Worm (Caenorhabditis elegans) whole organism, L2 larva: Measurements from ENCODE around the gene hst-3.2.

Experiments
- F13H6.1 ChIP-seq: sonication (generic microtip); optimal IDR thresholded peaks from 2 replicates; lab custom pipeline; 2016; ENCODE audit warnings: missing genetic modification characterization, missing compliant biosample characterization
- R02D3.7 ChIP-seq: fragments of 150-350 bp; optimal IDR thresholded peaks from 2 replicates; lab custom pipeline; 2014; ENCODE audit warnings: missing biosample characterization, missing genetic modification characterization
- Y55F3AM.14 ChIP-seq: fragments of 200-800 bp; sonication (Bioruptor generic); optimal IDR thresholded peaks from 2 replicates; lab custom pipeline; 2018; ENCODE audit warnings: mild to moderate bottlenecking, missing genetic modification characterization, missing compliant biosample characterization
- ZK546.5 ChIP-seq: sonication (generic microtip); optimal IDR thresholded peaks from 2 replicates; lab custom pipeline; 2017; ENCODE audit warnings: missing biosample characterization, missing genetic modification characterization
- blmp-1 ChIP-seq: sonication (generic microtip); optimal IDR thresholded peaks from 2 replicates; lab custom pipeline; 2017; ENCODE audit warnings: missing genetic modification characterization, mild to moderate bottlenecking, missing compliant biosample characterization, antibody characterized with exemption, moderate library complexity; ENCODE audit not compliant: insufficient read depth
- ceh-16 ChIP-seq: fragments of 150-350 bp; optimal IDR thresholded peaks from 2 replicates; lab custom pipeline; 2014; ENCODE audit warnings: missing biosample characterization, missing genetic modification characterization
- ceh-82 ChIP-seq: fragments of 150-350 bp; optimal IDR thresholded peaks from 2 replicates; lab custom pipeline; 2014; ENCODE audit warnings: missing biosample characterization, missing genetic modification characterization
- crh-2 ChIP-seq: sonication (generic microtip); optimal IDR thresholded peaks from 2 replicates; lab custom pipeline; 2017; ENCODE audit warnings: missing biosample characterization, missing genetic modification characterization
- egl-27 ChIP-seq: sonication (generic microtip); optimal IDR thresholded peaks from 3 replicates; lab custom pipeline; 2017; ENCODE audit warnings: missing biosample characterization, missing genetic modification reagents, missing genetic modification characterization
- elt-1 ChIP-seq: fragments of 150-350 bp; optimal IDR thresholded peaks from 2 replicates; lab custom pipeline; 2014; ENCODE audit warnings: missing biosample characterization, missing genetic modification characterization
- elt-3 ChIP-seq: sonication (generic microtip); optimal IDR thresholded peaks from 2 replicates; lab custom pipeline; 2017; ENCODE audit warnings: missing biosample characterization, missing genetic modification characterization
- fos-1 ChIP-seq: fragments of 150-350 bp; optimal IDR thresholded peaks from 2 replicates; lab custom pipeline; 2014; ENCODE audit warnings: missing biosample characterization, missing genetic modification characterization
- lin-11 ChIP-seq: fragments of 150-350 bp; sonication (generic microtip); optimal IDR thresholded peaks from 2 replicates; lab custom pipeline; 2014; ENCODE audit warnings: missing biosample characterization, missing genetic modification characterization, inconsistent platforms, mixed read lengths
- lin-39 ChIP-seq: fragments of 150-350 bp; optimal IDR thresholded peaks from 2 replicates; lab custom pipeline; 2014; ENCODE audit warnings: missing biosample characterization, missing genetic modification reagents, missing genetic modification characterization
- mab-5 ChIP-seq: fragments of 150-350 bp; optimal IDR thresholded peaks from 2 replicates; lab custom pipeline; 2014; ENCODE audit warnings: missing biosample characterization, missing genetic modification characterization
- mbf-1 ChIP-seq: sonication (generic microtip); optimal IDR thresholded peaks from 2 replicates; lab custom pipeline; 2017; ENCODE audit warnings: missing biosample characterization, missing genetic modification characterization
- mdl-1 ChIP-seq, 2 experiments: fragments of 150-350 bp in 1 of 2; sonication (generic microtip) in 1 of 2; optimal IDR thresholded peaks; 2 replicates each; lab custom pipeline; 2017; ENCODE audit warnings: missing biosample characterization in 2 of 2, missing genetic modification characterization in 2 of 2
- nhr-12 ChIP-seq: fragments of 150-350 bp; optimal IDR thresholded peaks from 2 replicates; lab custom pipeline; 2014; ENCODE audit warnings: missing biosample characterization, missing genetic modification characterization
- nhr-129 ChIP-seq: fragments of 150-350 bp; optimal IDR thresholded peaks from 2 replicates; lab custom pipeline; 2014; ENCODE audit warnings: missing biosample characterization, missing genetic modification characterization
- nhr-21 ChIP-seq: fragments of 150-350 bp; optimal IDR thresholded peaks from 2 replicates; lab custom pipeline; 2014; ENCODE audit warnings: missing biosample characterization, missing genetic modification characterization
- nhr-237 ChIP-seq: fragments of 150-350 bp; optimal IDR thresholded peaks from 2 replicates; lab custom pipeline; 2014; ENCODE audit warnings: missing biosample characterization, missing genetic modification characterization
- nhr-25 ChIP-seq: fragments of 150-350 bp; sonication (generic microtip); optimal IDR thresholded peaks from 3 replicates; lab custom pipeline; 2014; ENCODE audit warnings: missing biosample characterization, missing genetic modification characterization
- nhr-77 ChIP-seq: fragments of 150-350 bp; optimal IDR thresholded peaks from 2 replicates; lab custom pipeline; 2014; ENCODE audit warnings: missing biosample characterization, missing genetic modification characterization
- peb-1 ChIP-seq: fragments of 150-350 bp; optimal IDR thresholded peaks from 2 replicates; lab custom pipeline; 2014; ENCODE audit warnings: missing biosample characterization, missing genetic modification characterization
- sma-3 ChIP-seq: sonication (generic microtip); optimal IDR thresholded peaks from 2 replicates; lab custom pipeline; 2016; ENCODE audit warnings: missing genetic modification reagents, missing genetic modification characterization, missing compliant biosample characterization
- sma-9 ChIP-seq, 2 experiments: fragments of 150-350 bp in 1 of 2; sonication (generic microtip) in 1 of 2; optimal IDR thresholded peaks; 2 replicates each; lab custom pipeline; 2014 to 2016; ENCODE audit warnings: missing genetic modification characterization in 2 of 2, mild to moderate bottlenecking in 1 of 2, missing biosample characterization in 1 of 2, missing compliant biosample characterization in 1 of 2, missing genetic modification reagents in 1 of 2, moderate library complexity in 1 of 2
- snpc-4 ChIP-seq: fragments of 150-350 bp; optimal IDR thresholded peaks from 2 replicates; lab custom pipeline; 2014; ENCODE audit warnings: missing biosample characterization, missing genetic modification characterization
- unc-39 ChIP-seq: fragments of 150-350 bp; optimal IDR thresholded peaks from 2 replicates; lab custom pipeline; 2014; ENCODE audit warnings: missing biosample characterization, missing genetic modification characterization
- unc-55 ChIP-seq: fragments of 150-350 bp; sonication (generic microtip); optimal IDR thresholded peaks from 3 replicates; lab custom pipeline; 2014; ENCODE audit warnings: missing biosample characterization, missing genetic modification reagents, missing genetic modification characterization
- unc-62 ChIP-seq: fragments of 150-350 bp; optimal IDR thresholded peaks from 2 replicates; lab custom pipeline; 2014; ENCODE audit warnings: missing biosample characterization, missing genetic modification reagents, missing genetic modification characterization
- ztf-11 ChIP-seq: sonication (generic microtip); optimal IDR thresholded peaks from 2 replicates; lab custom pipeline; 2017; ENCODE audit warnings: missing biosample characterization, missing genetic modification characterization

The hst-3.2 gene

DNA sequence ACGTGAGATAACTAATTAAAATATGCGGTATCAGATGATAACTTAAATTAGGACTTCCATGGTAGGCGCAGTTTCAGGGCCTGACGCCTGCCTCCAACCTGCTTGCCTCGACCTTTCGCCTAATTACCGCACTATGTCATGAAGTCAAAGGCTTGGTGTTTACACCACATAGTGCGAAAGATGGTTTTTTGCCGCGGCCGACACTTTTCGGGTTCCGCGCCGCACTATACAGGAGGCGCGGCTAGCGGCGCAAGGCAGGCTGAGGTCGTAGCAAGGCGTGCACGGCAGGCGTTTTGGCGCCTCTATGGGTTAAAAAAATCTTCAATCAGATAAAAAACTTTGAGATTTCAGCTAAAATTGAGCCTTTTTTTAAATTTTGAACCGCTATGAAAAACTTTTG, 36.9 kb upstream of the hst-3.2 start:
- TF ChIP-seq nhr-129 (tag; lab: Kevin White, UChicago) (no peak), Y55F3AM.14 (GFP tag; lab: Kevin White, UChicago) (no peak), snpc-4 (tag; lab: Kevin White, UChicago) (peak; percentile 67)

DNA sequence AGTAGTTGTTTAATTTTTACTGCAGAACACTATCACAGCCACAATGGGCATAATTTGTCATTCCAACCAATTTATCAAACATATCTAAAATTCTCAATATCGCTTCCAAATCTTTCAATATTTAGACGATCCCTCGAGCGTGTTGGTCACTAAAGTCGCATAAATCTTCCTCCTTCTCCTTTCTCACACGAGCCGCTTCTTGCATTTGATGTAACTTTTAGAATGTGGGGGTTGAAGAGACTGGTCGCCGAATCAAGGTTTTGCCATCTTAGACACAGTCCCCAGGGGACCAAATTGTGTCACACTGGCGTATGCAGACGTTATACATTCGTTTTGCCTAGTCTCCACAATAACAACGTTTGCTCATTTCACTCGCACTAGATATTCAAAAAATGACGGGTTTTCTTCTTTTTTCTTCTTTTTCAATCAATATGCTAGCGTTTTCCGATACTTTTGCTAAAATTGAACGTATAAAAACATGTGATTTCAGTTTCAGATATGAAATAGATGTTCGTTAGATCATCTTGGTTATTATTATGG, 33.7 kb upstream of the hst-3.2 start, which contains the start of gene gbb-1:
TSS of gene gbb-1 (plus strand) at position 490 of the 540 bp plus-strand sequence.
- TF ChIP-seq lin-11 (tag; lab: Kevin White, UChicago) (no peak), mab-5 (tag; lab: Kevin White, UChicago) (peak; percentile 57)

DNA sequence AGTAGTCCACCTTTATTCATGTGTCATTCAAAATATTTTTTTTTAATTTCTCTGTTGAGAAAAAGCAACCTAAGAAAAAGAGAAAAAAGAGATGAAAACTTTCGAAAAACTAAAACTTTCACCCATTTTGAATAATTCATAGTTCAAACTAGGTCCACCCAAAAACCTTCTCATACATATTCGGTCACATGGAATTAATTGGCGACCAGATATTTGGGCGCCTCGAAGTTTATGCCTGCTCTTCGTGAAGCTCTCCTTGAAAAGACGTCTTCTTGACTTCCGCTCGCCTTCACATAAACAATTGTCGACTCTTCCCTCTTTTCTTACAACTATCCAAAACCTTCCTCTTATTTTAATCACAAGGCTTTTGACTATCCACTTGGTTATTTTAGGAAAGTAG, 31.8 kb upstream of the hst-3.2 start:
- TF ChIP-seq mbf-1 (tag; lab: Kevin White, UChicago) (no peak), sma-9 (GFP tag; optimal IDR thresholded peaks at IDR 0.05; lab: Kevin White, UChicago) (no peak), sma-9 (tag; optimal IDR thresholded peaks at IDR 0.05; lab: Kevin White, UChicago) (no peak), F13H6.1 (tag; lab: Kevin White, UChicago) (no peak), R02D3.7 (no peak), mdl-1 (tag; optimal IDR thresholded peaks at IDR 0.05; lab: Kevin White, UChicago) (no peak), egl-27 (tag; lab: Kevin White, UChicago) (no peak), unc-62 (no peak), nhr-12 (tag; lab: Kevin White, UChicago) (no peak), lin-11 (tag; lab: Kevin White, UChicago) (no peak), unc-55 (GFP tag; lab: Kevin White, UChicago) (no peak), elt-3 (tag; lab: Kevin White, UChicago) (no peak), nhr-129 (tag; lab: Kevin White, UChicago) (no peak), lin-39 (no peak), ceh-16 (tag; lab: Kevin White, UChicago) (no peak), ceh-82 (no peak), nhr-77 (tag; lab: Kevin White, UChicago) (no peak), ztf-11 (tag; lab: Kevin White, UChicago) (no peak), elt-1 (tag; lab: Kevin White, UChicago) (no peak)

DNA sequence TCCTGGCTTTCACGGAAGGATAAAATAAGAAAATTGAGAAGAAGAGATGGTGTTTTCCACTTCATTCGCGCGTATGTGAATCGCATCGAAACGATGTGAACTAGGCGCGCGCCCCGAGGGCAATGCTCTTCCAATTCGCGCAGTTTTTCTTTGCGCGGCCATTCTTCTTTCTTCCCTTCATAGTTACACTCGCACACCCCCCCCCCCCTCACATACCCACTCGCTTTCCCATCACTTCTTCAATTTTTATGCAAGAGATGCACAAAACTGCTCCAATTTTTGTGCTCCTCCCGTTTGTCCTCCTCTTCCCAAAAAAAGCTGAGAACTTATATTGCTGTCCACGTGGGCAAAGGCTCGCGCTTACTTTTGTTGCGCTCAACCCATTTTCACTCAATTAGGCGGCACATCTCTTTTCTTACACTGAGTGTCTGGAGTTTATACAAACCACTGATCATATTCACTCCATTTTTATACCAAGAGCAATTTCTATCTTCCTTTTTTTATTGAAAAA, 29.8 kb upstream of the hst-3.2 start:
- no peak for TF ChIP-seq nhr-25 (tag; lab: Kevin White, UChicago)
- TF ChIP-seq nhr-21 (tag; lab: Kevin White, UChicago), result no peak
- TF ChIP-seq crh-2 (tag; lab: Kevin White, UChicago), result no peak
- TF ChIP-seq blmp-1 (tag; lab: Kevin White, UChicago), result no peak
- no peak for TF ChIP-seq sma-3 (GFP tag; lab: Kevin White, UChicago)
- no peak for TF ChIP-seq nhr-237 (tag; lab: Kevin White, UChicago)
- TF ChIP-seq elt-1 (tag; lab: Kevin White, UChicago), result no peak
- no peak for TF ChIP-seq mbf-1 (tag; lab: Kevin White, UChicago)
- TF ChIP-seq snpc-4 (tag; lab: Kevin White, UChicago), result no peak
- TF ChIP-seq peb-1 (tag; lab: Kevin White, UChicago), result no peak
- TF ChIP-seq, all 48 proteins: peak for 0

DNA sequence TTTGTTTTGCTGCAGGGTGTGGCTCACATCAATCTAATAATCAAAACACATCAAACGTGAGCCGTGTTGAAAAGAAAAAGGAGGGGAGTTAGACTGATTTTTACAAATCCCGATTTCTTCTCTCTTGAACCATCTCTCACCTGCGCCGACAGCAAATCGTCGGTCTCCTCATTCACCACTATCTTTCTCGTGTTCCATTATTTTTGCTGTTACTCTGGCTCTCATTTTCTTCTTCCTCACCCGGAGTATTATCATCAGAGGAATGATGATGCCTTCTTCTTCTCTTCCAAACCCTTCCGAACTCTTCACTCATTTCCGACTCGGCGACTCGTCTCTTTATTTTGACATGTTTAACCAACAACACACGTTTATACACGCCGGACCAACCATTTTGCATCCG, 26.4 kb upstream of the hst-3.2 start:
- no peak for TF ChIP-seq lin-39
- peak; percentile 32 for TF ChIP-seq sma-9 (GFP tag; optimal IDR thresholded peaks at IDR 0.05; lab: Kevin White, UChicago)
- no peak for TF ChIP-seq sma-9 (tag; optimal IDR thresholded peaks at IDR 0.05; lab: Kevin White, UChicago)
- TF ChIP-seq fos-1 (tag; lab: Kevin White, UChicago), result no peak
- TF ChIP-seq nhr-129 (tag; lab: Kevin White, UChicago), result peak; percentile 28
- TF ChIP-seq unc-39 (tag; lab: Kevin White, UChicago), result no peak
- peak; percentile 45 for TF ChIP-seq F13H6.1 (tag; lab: Kevin White, UChicago)

DNA sequence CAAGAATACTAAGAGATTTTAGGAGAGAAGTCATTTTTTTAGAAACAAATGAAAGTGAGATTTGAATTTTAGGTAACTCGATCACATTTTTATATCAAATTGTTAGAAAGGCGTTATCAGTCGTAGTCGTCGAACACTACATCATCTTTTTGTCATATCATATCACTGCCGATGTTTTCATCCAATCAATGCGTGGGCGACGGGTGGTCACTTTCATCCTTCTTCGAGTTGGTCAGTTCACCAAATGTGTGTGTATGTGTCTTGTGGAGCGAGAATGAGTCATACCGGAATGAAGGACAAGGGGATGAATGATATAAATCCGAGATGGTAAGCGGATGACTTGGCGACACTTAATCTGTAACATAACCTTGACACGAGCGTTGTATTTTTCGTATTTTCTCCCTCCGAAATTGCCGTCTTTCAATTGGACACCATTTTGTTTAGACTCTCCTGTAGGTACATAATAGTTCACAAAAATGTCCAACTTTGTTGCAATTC, 22.8 kb upstream of the hst-3.2 start, which contains the start of the genes Y41G9A.10 and Y41G9A.5:
TSS of gene Y41G9A.10 (minus strand) at position 51 of the 498 bp plus-strand sequence.
TSS of gene Y41G9A.5 (plus strand) at position 160 of the 498 bp plus-strand sequence.
- TF ChIP-seq blmp-1 (tag; lab: Kevin White, UChicago) (peak; percentile 36), R02D3.7 (no peak), nhr-129 (tag; lab: Kevin White, UChicago) (peak; percentile 31), nhr-21 (tag; lab: Kevin White, UChicago) (peak; percentile 38), nhr-25 (tag; lab: Kevin White, UChicago) (peak; percentile 22), sma-3 (GFP tag; lab: Kevin White, UChicago) (peak; percentile 61), sma-9 (GFP tag; optimal IDR thresholded peaks at IDR 0.05; lab: Kevin White, UChicago) (peak; percentile 44), sma-9 (tag; optimal IDR thresholded peaks at IDR 0.05; lab: Kevin White, UChicago) (no peak), ZK546.5 (tag; lab: Kevin White, UChicago) (no peak), fos-1 (tag; lab: Kevin White, UChicago) (peak; percentile 34)
